Worm (Caenorhabditis elegans): Measurements from ENCODE around the gene cyld-1.

- no peak for TF ChIP-seq mab-5 (tag; optimal IDR thresholded peaks at IDR 0.05)
- no peak for TF ChIP-seq unc-62 (GFP tag; optimal IDR thresholded peaks at IDR 0.05)
Measured at ce11 chrIII:9854960-9855359, 55.5 kb downstream of the cyld-1 start.
